Worm (Caenorhabditis elegans): ENCODE measurements around the gene Y56A3A.7.

ce11 chrIII:11948437-11948836, 1.6 kb upstream of the Y56A3A.7 start:
- TF ChIP-seq him-1 (tag; optimal IDR thresholded peaks at IDR 0.05): no peak
- no peak for TF ChIP-seq dao-5 (tag; optimal IDR thresholded peaks at IDR 0.05)
